Fruit fly (Drosophila melanogaster) whole organism, embryonic: ENCODE data around the gene Ir93a.
A peak's percentile ranks its signal among the peaks of the same experiment; 100 is the strongest.

ENCODE experiments used
- Asciz ChIP-seq: fragments of 200-800 bp; sonication (Bioruptor generic); optimal IDR thresholded peaks from 2 replicates; lab custom pipeline; 2017; ENCODE audit warnings: missing biosample characterization, mild to moderate bottlenecking, missing genetic modification characterization, missing genetic modification reagents
- Bgb ChIP-seq: fragments of 200-800 bp; sonication (Bioruptor generic); IDR thresholded peaks from 2 replicates; pipeline ENCODE4 v1.3.6; 2022; ENCODE audit warnings: missing biosample characterization, missing genetic modification characterization; ENCODE audit not compliant: partially characterized antibody
- CG10431 ChIP-seq: fragments of 200-800 bp; sonication (Bioruptor generic); optimal IDR thresholded peaks from 3 replicates; lab custom pipeline; 2018; ENCODE audit warnings: missing biosample characterization, mild to moderate bottlenecking, missing genetic modification characterization
- CG12942 ChIP-seq: fragments of 200-800 bp; sonication (Bioruptor generic); optimal IDR thresholded peaks from 3 replicates; lab custom pipeline; 2016; ENCODE audit warnings: missing biosample characterization, missing genetic modification characterization
- CG14860 ChIP-seq: fragments of 200-800 bp; sonication (Bioruptor generic); IDR thresholded peaks from 3 replicates; pipeline ENCODE4 v1.3.6; 2022; ENCODE audit warnings: missing biosample characterization, missing genetic modification characterization; ENCODE audit not compliant: partially characterized antibody
- CG15479 ChIP-seq: fragments of 200-800 bp; sonication (Bioruptor generic); optimal IDR thresholded peaks from 3 replicates; lab custom pipeline; 2019; ENCODE audit warnings: missing biosample characterization, mild to moderate bottlenecking, missing genetic modification characterization, moderate library complexity
- CG15601 ChIP-seq: fragments of 200-800 bp; sonication (Bioruptor generic); optimal IDR thresholded peaks from 3 replicates; lab custom pipeline; 2019; ENCODE audit warnings: missing biosample characterization, mild to moderate bottlenecking, missing genetic modification characterization, moderate library complexity
- CG1792 ChIP-seq: fragments of 200-800 bp; sonication (Bioruptor generic); optimal IDR thresholded peaks from 2 replicates; lab custom pipeline; 2016; ENCODE audit warnings: missing biosample characterization, missing genetic modification characterization
- CG2202 ChIP-seq: fragments of 200-800 bp; sonication (Bioruptor generic); optimal IDR thresholded peaks from 2 replicates; lab custom pipeline; 2018; ENCODE audit warnings: missing biosample characterization, mild to moderate bottlenecking, missing genetic modification characterization
- CG3065 ChIP-seq: fragments of 200-800 bp; sonication (Bioruptor generic); optimal IDR thresholded peaks from 2 replicates; lab custom pipeline; 2016; ENCODE audit warnings: missing biosample characterization, missing genetic modification characterization
- CG32532 ChIP-seq: fragments of 200-800 bp; sonication (Bioruptor generic); IDR thresholded peaks from 2 replicates; pipeline ENCODE4 v1.3.6; 2022; ENCODE audit warnings: missing biosample characterization, missing genetic modification characterization
- CG32772 ChIP-seq: fragments of 200-800 bp; sonication (Bioruptor generic); IDR thresholded peaks from 2 replicates; pipeline ENCODE4 v1.3.6; 2022; ENCODE audit warnings: missing biosample characterization, missing genetic modification characterization
- CG34376 ChIP-seq: fragments of 200-800 bp; sonication (Bioruptor generic); optimal IDR thresholded peaks from 2 replicates; lab custom pipeline; 2018; ENCODE audit warnings: missing biosample characterization, mild to moderate bottlenecking, missing genetic modification characterization
- CG4854 ChIP-seq: fragments of 200-800 bp; sonication (Bioruptor generic); optimal IDR thresholded peaks from 2 replicates; lab custom pipeline; 2016; ENCODE audit warnings: missing biosample characterization, missing genetic modification characterization, inconsistent platforms
- CG7271 ChIP-seq: fragments of 200-800 bp; sonication (Bioruptor generic); optimal IDR thresholded peaks from 2 replicates; lab custom pipeline; 2018; ENCODE audit warnings: missing biosample characterization, mild to moderate bottlenecking, missing genetic modification characterization, moderate library complexity
- CG7357 ChIP-seq: fragments of 200-800 bp; sonication (Bioruptor generic); IDR thresholded peaks from 3 replicates; pipeline ENCODE4 v1.3.6; 2022; ENCODE audit warnings: missing biosample characterization, missing genetic modification characterization
- CG7928 ChIP-seq: fragments of 200-800 bp; sonication (Bioruptor generic); optimal IDR thresholded peaks from 2 replicates; lab custom pipeline; 2017; ENCODE audit warnings: missing biosample characterization, mild to moderate bottlenecking, missing genetic modification characterization
- CG7987 ChIP-seq: fragments of 200-800 bp; sonication (Bioruptor generic); optimal IDR thresholded peaks from 2 replicates; lab custom pipeline; 2018; ENCODE audit warnings: missing biosample characterization, mild to moderate bottlenecking, missing genetic modification characterization, moderate library complexity
- CG8089 ChIP-seq: fragments of 200-800 bp; sonication (Bioruptor generic); optimal IDR thresholded peaks from 3 replicates; lab custom pipeline; 2016; ENCODE audit warnings: missing biosample characterization, missing genetic modification characterization
- CG9817 ChIP-seq: fragments of 200-800 bp; sonication (Bioruptor generic); optimal IDR thresholded peaks from 2 replicates; lab custom pipeline; 2018; ENCODE audit warnings: missing biosample characterization, mild to moderate bottlenecking, missing genetic modification characterization, moderate library complexity
- CrebB ChIP-seq: fragments of 200-800 bp; sonication (Bioruptor generic); optimal IDR thresholded peaks from 3 replicates; lab custom pipeline; 2018; ENCODE audit warnings: missing biosample characterization, mild to moderate bottlenecking, missing genetic modification characterization
- Dbx ChIP-seq: fragments of 200-800 bp; sonication (Bioruptor generic); IDR thresholded peaks from 3 replicates; pipeline ENCODE4 v1.3.6; 2022; ENCODE audit warnings: missing biosample characterization, missing genetic modification characterization
- Deaf1 ChIP-seq: fragments of 200-800 bp; optimal IDR thresholded peaks from 3 replicates; lab custom pipeline; 2019; ENCODE audit warnings: missing biosample characterization, mild to moderate bottlenecking, missing genetic modification characterization, moderate library complexity
- Drgx ChIP-seq: fragments of 200-800 bp; sonication (Bioruptor generic); IDR thresholded peaks from 2 replicates; pipeline ENCODE4 v1.3.6; 2022; ENCODE audit warnings: missing biosample characterization, missing genetic modification characterization
- E2f1 ChIP-seq: fragments of 200-800 bp; sonication (Bioruptor generic); IDR thresholded peaks from 2 replicates; pipeline ENCODE4 v1.3.6; 2022; ENCODE audit warnings: missing biosample characterization, missing genetic modification characterization
- Meics ChIP-seq: fragments of 200-800 bp; sonication (Bioruptor generic); optimal IDR thresholded peaks from 2 replicates; lab custom pipeline; 2017; ENCODE audit warnings: missing biosample characterization, mild to moderate bottlenecking, missing genetic modification characterization
- NC2β ChIP-seq: fragments of 200-800 bp; sonication (Bioruptor generic); optimal IDR thresholded peaks from 2 replicates; lab custom pipeline; 2016; ENCODE audit warnings: missing biosample characterization, missing genetic modification characterization
- Nf-YB ChIP-seq: fragments of 200-800 bp; sonication (Bioruptor generic); optimal IDR thresholded peaks from 3 replicates; lab custom pipeline; 2019; ENCODE audit warnings: missing biosample characterization, mild to moderate bottlenecking, missing genetic modification characterization, moderate library complexity
- Pdp1 ChIP-seq, 2 experiments: fragments of 200-800 bp; sonication (Bioruptor generic); optimal IDR thresholded peaks; 3 replicates each; lab custom pipeline; 2016; ENCODE audit warnings: missing biosample characterization in 2 of 2, missing genetic modification characterization in 2 of 2, mild to moderate bottlenecking in 1 of 2, moderate library complexity in 1 of 2
- Side ChIP-seq: fragments of 200-800 bp; sonication (Bioruptor generic); optimal IDR thresholded peaks from 2 replicates; lab custom pipeline; 2016; ENCODE audit warnings: missing biosample characterization, missing genetic modification characterization
- Sin3A ChIP-seq: fragments of >200 bp; optimal IDR thresholded peaks from 2 replicates; lab custom pipeline; 2018
- Spps ChIP-seq: fragments of 200-800 bp; sonication (Bioruptor generic); optimal IDR thresholded peaks from 2 replicates; lab custom pipeline; 2018; ENCODE audit warnings: missing biosample characterization, mild to moderate bottlenecking, missing genetic modification characterization
- Vsx1 ChIP-seq: fragments of 200-800 bp; sonication (Bioruptor generic); optimal IDR thresholded peaks from 2 replicates; lab custom pipeline; 2017; ENCODE audit warnings: missing biosample characterization, mild to moderate bottlenecking, missing genetic modification characterization, missing genetic modification reagents
- Xbp1 ChIP-seq: fragments of 200-800 bp; sonication (Bioruptor generic); optimal IDR thresholded peaks from 3 replicates; lab custom pipeline; 2016; ENCODE audit warnings: missing biosample characterization, mild to moderate bottlenecking, missing genetic modification characterization
- amos ChIP-seq: fragments of 200-800 bp; sonication (Bioruptor generic); IDR thresholded peaks from 2 replicates; pipeline ENCODE4 v1.3.6; 2022; ENCODE audit warnings: missing biosample characterization, missing genetic modification characterization; ENCODE audit not compliant: partially characterized antibody
- ato ChIP-seq: fragments of 200-800 bp; sonication (Bioruptor generic); IDR thresholded peaks from 2 replicates; pipeline ENCODE4 v1.3.6; 2022; ENCODE audit warnings: missing biosample characterization, missing genetic modification characterization; ENCODE audit not compliant: partially characterized antibody
- chif ChIP-seq, 2 experiments: fragments of 200-800 bp; sonication (Bioruptor generic); optimal IDR thresholded peaks; 3 replicates each; lab custom pipeline; 2016; ENCODE audit warnings: missing biosample characterization in 2 of 2, missing genetic modification characterization in 2 of 2
- danr ChIP-seq: fragments of 200-800 bp; sonication (Bioruptor generic); IDR thresholded peaks from 2 replicates; pipeline ENCODE4 v1.3.6; 2022; ENCODE audit warnings: missing biosample characterization, missing genetic modification characterization
- gro ChIP-seq: fragments of 200-800 bp; sonication (Bioruptor generic); optimal IDR thresholded peaks from 2 replicates; lab custom pipeline; 2016; ENCODE audit warnings: missing biosample characterization, missing genetic modification characterization
- gsb-n ChIP-seq: fragments of 200-800 bp; sonication (Bioruptor generic); optimal IDR thresholded peaks from 3 replicates; lab custom pipeline; 2018; ENCODE audit warnings: missing biosample characterization, mild to moderate bottlenecking, missing genetic modification characterization
- lilli ChIP-seq: fragments of 200-800 bp; sonication (Bioruptor generic); optimal IDR thresholded peaks from 3 replicates; lab custom pipeline; 2016; ENCODE audit warnings: missing biosample characterization, missing genetic modification characterization
- onecut ChIP-seq: fragments of 200-800 bp; sonication (Bioruptor generic); IDR thresholded peaks from 2 replicates; pipeline ENCODE4 v1.3.6; 2022; ENCODE audit warnings: missing biosample characterization, missing genetic modification characterization
- org-1 ChIP-seq: fragments of 200-800 bp; sonication (Bioruptor generic); optimal IDR thresholded peaks from 2 replicates; lab custom pipeline; 2017; ENCODE audit warnings: missing biosample characterization, missing genetic modification characterization
- pfk ChIP-seq: fragments of 200-800 bp; sonication (Bioruptor generic); optimal IDR thresholded peaks from 2 replicates; lab custom pipeline; 2018; ENCODE audit warnings: missing biosample characterization, mild to moderate bottlenecking, missing genetic modification characterization, moderate library complexity
- pho ChIP-seq: fragments of 200-800 bp; sonication (Bioruptor generic); optimal IDR thresholded peaks from 2 replicates; lab custom pipeline; 2016; ENCODE audit warnings: missing biosample characterization, missing genetic modification characterization
- trem ChIP-seq: fragments of 200-800 bp; optimal IDR thresholded peaks from 3 replicates; lab custom pipeline; 2019; ENCODE audit warnings: missing biosample characterization, mild to moderate bottlenecking, missing genetic modification characterization, moderate library complexity
- twi ChIP-seq: fragments of 200-800 bp; optimal IDR thresholded peaks from 2 replicates; lab custom pipeline; 2019; ENCODE audit warnings: missing biosample characterization, mild to moderate bottlenecking, missing genetic modification characterization, moderate library complexity
- unc-4 ChIP-seq: fragments of 200-800 bp; sonication (Bioruptor generic); IDR thresholded peaks from 2 replicates; pipeline ENCODE4 v1.3.6; 2022; ENCODE audit warnings: missing biosample characterization, missing genetic modification characterization; ENCODE audit not compliant: partially characterized antibody
- vfl ChIP-seq: fragments of 200-800 bp; sonication (Bioruptor generic); optimal IDR thresholded peaks from 2 replicates; lab custom pipeline; 2016; ENCODE audit warnings: missing biosample characterization, missing genetic modification characterization
- wdn ChIP-seq: fragments of 200-800 bp; sonication (Bioruptor generic); IDR thresholded peaks from 2 replicates; pipeline ENCODE4 v1.3.6; 2022; ENCODE audit warnings: missing biosample characterization, missing genetic modification characterization

Gene Ir93a

dm6 chr3R:20850395-20851039 lies 9.2 kb downstream of the Ir93a start, which contains the start of gene RpS30 (continued):
- TF ChIP-seq CG32532 (GFP tag; lab: Robert Waterston, UW) (peak; percentile 69), Spps (peak; percentile 36), E2f1 (GFP tag; lab: Robert Waterston, UW) (peak; percentile 25; the same call in 1 of the 2 replicates), wdn (GFP tag; lab: Robert Waterston, UW) (no peak), Sin3A (lab: Kevin White, UChicago) (peak; percentile 75), pho (GFP tag; lab: Kevin White, UChicago) (peak; percentile 45), CG7357 (GFP tag; lab: Robert Waterston, UW) (no peak), CG7987 (peak; percentile 64), CG34376 (GFP tag; lab: Kevin White, UChicago) (peak; percentile 44), CG14860 (peak; percentile 95), lilli (GFP tag; lab: Kevin White, UChicago) (peak; percentile 56), CG12942 (GFP tag; lab: Kevin White, UChicago) (no peak), Bgb (peak; percentile 98), amos (GFP tag; lab: Robert Waterston, UW) (peak; percentile 98), onecut (GFP tag; lab: Robert Waterston, UW) (peak; percentile 69), CG15479 (GFP tag; lab: Kevin White, UChicago) (peak; percentile 89), twi (tag; lab: Kevin White, UChicago) (peak; percentile 38), trem (tag; lab: Kevin White, UChicago) (peak; percentile 87), CG9817 (tag; lab: Kevin White, UChicago) (peak; percentile 42), CG7271 (tag; lab: Kevin White, UChicago) (peak; percentile 5), CrebB (tag; lab: Kevin White, UChicago) (peak; percentile 30), CG32772 (GFP tag; lab: Robert Waterston, UW) (no peak), ato (GFP tag; lab: Robert Waterston, UW) (peak; percentile 92), CG8089 (GFP tag; lab: Kevin White, UChicago) (peak; percentile 22), Asciz (GFP tag; lab: Kevin White, UChicago) (no peak), Side (GFP tag; lab: Kevin White, UChicago) (no peak), vfl (GFP tag; lab: Kevin White, UChicago) (peak; percentile 69), CG1792 (GFP tag; lab: Kevin White, UChicago) (peak; percentile 41), Pdp1 (GFP tag; optimal IDR thresholded peaks at IDR 0.05; lab: Kevin White, UChicago) (peak in 1 of 2 experiments; percentile 92), CG7928 (GFP tag; lab: Kevin White, UChicago) (peak; percentile 84), gsb-n (tag; lab: Kevin White, UChicago) (peak; percentile 21), Meics (GFP tag; lab: Kevin White, UChicago) (peak; percentile 38), pfk (GFP tag; lab: Kevin White, UChicago) (no peak), Nf-YB (GFP tag; lab: Kevin White, UChicago) (peak; percentile 44), Drgx (GFP tag; lab: Robert Waterston, UW) (no peak), NC2β (peak; percentile 76), org-1 (no peak), CG2202 (tag; lab: Kevin White, UChicago) (peak; percentile 8), Xbp1 (GFP tag; lab: Kevin White, UChicago) (peak; percentile 49), danr (GFP tag; lab: Robert Waterston, UW) (no peak), unc-4 (peak; percentile 98), gro (GFP tag; lab: Kevin White, UChicago) (peak; percentile 70), Dbx (GFP tag; lab: Robert Waterston, UW) (peak; percentile 74; the same call in 2 of the 3 replicates), CG3065 (GFP tag; lab: Kevin White, UChicago) (no peak), Vsx1 (GFP tag; lab: Kevin White, UChicago) (no peak), CG4854 (GFP tag; lab: Kevin White, UChicago) (peak; percentile 33), Deaf1 (tag; lab: Kevin White, UChicago) (no peak), CG10431 (peak; percentile 34), chif (GFP tag; optimal IDR thresholded peaks at IDR 0.05; lab: Kevin White, UChicago) (peak in 1 of 2 experiments; percentile 20), CG15601 (tag; lab: Kevin White, UChicago) (peak; percentile 55)
